Fruit fly (Drosophila melanogaster): ENCODE results near the gene CG31233.

Gene CG31233

DNA sequence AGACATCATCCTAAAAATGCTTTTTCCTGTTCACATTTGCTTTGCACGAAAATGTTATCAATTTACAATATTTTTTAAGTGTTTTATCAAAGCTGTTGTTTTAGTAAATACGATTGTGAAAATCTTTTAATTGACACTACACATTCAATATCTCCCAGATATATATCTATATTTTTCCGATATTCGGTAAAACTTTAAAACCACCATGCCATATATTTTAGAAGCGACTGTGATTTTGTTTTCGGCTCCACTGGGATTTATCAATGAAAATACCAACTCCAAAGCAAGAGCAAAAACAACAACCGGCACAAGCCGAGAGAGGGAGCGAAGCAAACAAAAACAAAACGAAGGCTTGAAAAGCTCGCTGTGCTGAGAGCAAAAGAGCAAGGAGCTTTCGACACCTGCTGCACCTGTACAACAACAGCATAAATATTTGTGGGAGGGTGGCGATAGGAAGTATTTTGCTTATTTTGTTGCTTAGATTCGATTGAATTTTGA lies 29.7 kb upstream of the CG31233 start (continued):
- peak; percentile 71 for TF ChIP-seq CG7368 (GFP tag; optimal IDR thresholded peaks at IDR 0.05)
- peak; percentile 86 for TF ChIP-seq Sox102F (GFP tag; optimal IDR thresholded peaks at IDR 0.05)
- peak; percentile 59 for TF ChIP-seq fd85E (GFP tag; optimal IDR thresholded peaks at IDR 0.05)
- peak; percentile 88 for TF ChIP-seq Smox (GFP tag; optimal IDR thresholded peaks at IDR 0.05)
- TF ChIP-seq CG16779 (tag; optimal IDR thresholded peaks at IDR 0.05): peak; percentile 57
- peak; percentile 75 for TF ChIP-seq dsx (GFP tag; optimal IDR thresholded peaks at IDR 0.05; ENCODE audit: poor library complexity, severe bottlenecking)
- peak; percentile 69 for TF ChIP-seq CG6808 (GFP tag; optimal IDR thresholded peaks at IDR 0.05)
- peak; percentile 78 for TF ChIP-seq cyc (GFP tag; optimal IDR thresholded peaks at IDR 0.05)
- peak; percentile 83 for TF ChIP-seq Hr39 (GFP tag; optimal IDR thresholded peaks at IDR 0.05)
- peak; percentile 83 for TF ChIP-seq OdsH (GFP tag; optimal IDR thresholded peaks at IDR 0.05)
- TF ChIP-seq net (GFP tag; optimal IDR thresholded peaks at IDR 0.05): peak; percentile 88
- peak; percentile 83 for TF ChIP-seq CG6163 (GFP tag; IDR thresholded peaks at IDR 0.05)
- TF ChIP-seq CG1621 (tag; optimal IDR thresholded peaks at IDR 0.05): peak; percentile 51
- peak; percentile 50 for TF ChIP-seq CG11902 (GFP tag; optimal IDR thresholded peaks at IDR 0.05)
- TF ChIP-seq CG8632 (GFP tag; optimal IDR thresholded peaks at IDR 0.05): peak; percentile 76
- peak; percentile 96 for TF ChIP-seq svp (GFP tag)
- peak; percentile 97 for TF ChIP-seq Eip78C (GFP tag)
- TF ChIP-seq fkh (GFP tag; optimal IDR thresholded peaks at IDR 0.05): no peak
- peak; percentile 79 for TF ChIP-seq Ets96B (tag; optimal IDR thresholded peaks at IDR 0.05)

DNA sequence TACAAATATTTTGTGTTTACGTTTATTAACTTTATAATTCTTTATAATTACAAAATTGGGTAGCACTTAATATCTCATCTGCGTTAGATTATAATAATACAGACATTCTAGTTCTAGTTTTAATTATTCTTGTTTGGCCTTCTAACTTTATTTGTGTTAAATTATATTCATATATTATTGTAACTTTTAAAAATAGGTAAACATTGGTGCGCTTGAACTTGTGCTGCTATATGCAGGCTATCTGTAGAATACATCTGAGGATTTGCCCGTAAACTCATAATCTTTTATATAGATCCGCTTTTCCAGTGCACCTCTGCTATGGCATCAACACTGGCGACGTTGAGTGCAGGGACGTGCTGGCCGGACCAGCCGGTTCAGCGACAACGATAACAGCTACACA lies 27.2 kb upstream of the CG31233 start:
- no peak for TF ChIP-seq CG15336 (GFP tag; IDR thresholded peaks at IDR 0.05)
- TF ChIP-seq salr (GFP tag; optimal IDR thresholded peaks at IDR 0.05): peak in 1 of 2 experiments; percentile 1
- TF ChIP-seq CG8632 (GFP tag; optimal IDR thresholded peaks at IDR 0.05): no peak
- TF ChIP-seq CG6163 (GFP tag; IDR thresholded peaks at IDR 0.05): no peak
- no peak for TF ChIP-seq Sox14 (GFP tag; optimal IDR thresholded peaks at IDR 0.05)
- peak; percentile 7 for TF ChIP-seq CG4318 (GFP tag; optimal IDR thresholded peaks at IDR 0.05)
- no peak for TF ChIP-seq CG7368 (GFP tag; optimal IDR thresholded peaks at IDR 0.05)
- TF ChIP-seq pdm3 (GFP tag; optimal IDR thresholded peaks at IDR 0.05): no peak
- no peak for TF ChIP-seq cyc (GFP tag; optimal IDR thresholded peaks at IDR 0.05)
- no peak for TF ChIP-seq Sox102F (GFP tag; optimal IDR thresholded peaks at IDR 0.05)
- TF ChIP-seq svp (GFP tag): no peak
- no peak for TF ChIP-seq CG9139 (GFP tag; optimal IDR thresholded peaks at IDR 0.05)
- no peak for TF ChIP-seq CG6854 (GFP tag; optimal IDR thresholded peaks at IDR 0.05)
- no peak for TF ChIP-seq acj6 (GFP tag; optimal IDR thresholded peaks at IDR 0.05)
- TF ChIP-seq vri (GFP tag; optimal IDR thresholded peaks at IDR 0.05): no peak
- peak; percentile 24 for TF ChIP-seq CG3032 (tag; optimal IDR thresholded peaks at IDR 0.05)
- TF ChIP-seq CG34406 (GFP tag; optimal IDR thresholded peaks at IDR 0.05): no peak
- no peak for TF ChIP-seq eg (GFP tag; IDR thresholded peaks at IDR 0.05)
- TF ChIP-seq CG11294 (GFP tag; IDR thresholded peaks at IDR 0.05): no peak
- no peak for TF ChIP-seq Hr38 (GFP tag; optimal IDR thresholded peaks at IDR 0.05)
- peak; percentile 51 for TF ChIP-seq CG32006 (GFP tag; optimal IDR thresholded peaks at IDR 0.05)
- no peak for TF ChIP-seq Ets21C (GFP tag; optimal IDR thresholded peaks at IDR 0.05)
- peak; percentile 70 for TF ChIP-seq Eip78C (GFP tag)
- TF ChIP-seq dsx (GFP tag; optimal IDR thresholded peaks at IDR 0.05; ENCODE audit: poor library complexity, severe bottlenecking): no peak
- peak; percentile 6 for TF ChIP-seq CG10631 (GFP tag; optimal IDR thresholded peaks at IDR 0.05)
- peak; percentile 21 for TF ChIP-seq spab (GFP tag; optimal IDR thresholded peaks at IDR 0.05)
- TF ChIP-seq CG16779 (tag; optimal IDR thresholded peaks at IDR 0.05): no peak
- no peak for TF ChIP-seq CG6808 (GFP tag; optimal IDR thresholded peaks at IDR 0.05)
- no peak for TF ChIP-seq CG8119 (GFP tag; IDR thresholded peaks at IDR 0.05)
- no peak for TF ChIP-seq Smox (GFP tag; optimal IDR thresholded peaks at IDR 0.05)
- TF ChIP-seq dac (GFP tag; optimal IDR thresholded peaks at IDR 0.05): peak; percentile 5
- no peak for TF ChIP-seq Lpt (GFP tag; optimal IDR thresholded peaks at IDR 0.05)
- no peak for TF ChIP-seq esn (GFP tag; optimal IDR thresholded peaks at IDR 0.05)
- TF ChIP-seq Eip75B (GFP tag; optimal IDR thresholded peaks at IDR 0.05): no peak
- no peak for TF ChIP-seq Met (GFP tag; optimal IDR thresholded peaks at IDR 0.05)
- no peak for TF ChIP-seq Eip93F (GFP tag; optimal IDR thresholded peaks at IDR 0.05)
- no peak for TF ChIP-seq Hr39 (GFP tag; optimal IDR thresholded peaks at IDR 0.05)
- TF ChIP-seq fkh (GFP tag; optimal IDR thresholded peaks at IDR 0.05): no peak
- TF ChIP-seq CG11902 (GFP tag; optimal IDR thresholded peaks at IDR 0.05): no peak
- no peak for TF ChIP-seq Gug (GFP tag; IDR thresholded peaks at IDR 0.05)
- no peak for TF ChIP-seq CG31627 (GFP tag; optimal IDR thresholded peaks at IDR 0.05)
- TF ChIP-seq ss (GFP tag; optimal IDR thresholded peaks at IDR 0.05): peak in 1 of 2 experiments; percentile 0
- no peak for TF ChIP-seq fd59A (GFP tag; optimal IDR thresholded peaks at IDR 0.05)
- TF ChIP-seq net (GFP tag; optimal IDR thresholded peaks at IDR 0.05): no peak
